Fruit fly (Drosophila melanogaster): ENCODE results near the gene CG8478.

The CG8478 gene

DNA sequence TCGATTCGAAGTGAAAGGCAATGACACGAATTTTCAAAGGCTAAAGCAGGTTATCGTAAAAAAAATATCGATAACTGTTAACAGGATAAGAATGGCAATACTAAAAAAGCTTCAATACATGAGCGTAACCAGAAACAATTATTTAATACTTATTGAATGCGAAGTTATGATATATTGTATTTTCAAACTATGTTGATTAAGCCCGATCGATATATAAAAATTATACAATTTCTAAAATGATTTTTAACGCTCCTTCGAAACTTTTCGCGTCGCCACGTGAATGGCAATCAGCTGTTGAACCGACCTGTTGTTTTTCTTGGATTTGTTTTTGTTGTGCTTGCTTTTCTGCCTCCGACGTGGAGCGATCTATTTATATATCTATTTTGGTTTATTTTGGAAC, 7.3 kb upstream of the CG8478 start, which contains the start of the genes Alg12 and Rpt3R:
Alg12 (plus strand) TSS at position 305 of the 400 bp plus-strand sequence.
Rpt3R (minus strand) TSS at position 324 of the 400 bp plus-strand sequence.
- TF ChIP-seq noc (tag; optimal IDR thresholded peaks at IDR 0.05), result no peak

DNA sequence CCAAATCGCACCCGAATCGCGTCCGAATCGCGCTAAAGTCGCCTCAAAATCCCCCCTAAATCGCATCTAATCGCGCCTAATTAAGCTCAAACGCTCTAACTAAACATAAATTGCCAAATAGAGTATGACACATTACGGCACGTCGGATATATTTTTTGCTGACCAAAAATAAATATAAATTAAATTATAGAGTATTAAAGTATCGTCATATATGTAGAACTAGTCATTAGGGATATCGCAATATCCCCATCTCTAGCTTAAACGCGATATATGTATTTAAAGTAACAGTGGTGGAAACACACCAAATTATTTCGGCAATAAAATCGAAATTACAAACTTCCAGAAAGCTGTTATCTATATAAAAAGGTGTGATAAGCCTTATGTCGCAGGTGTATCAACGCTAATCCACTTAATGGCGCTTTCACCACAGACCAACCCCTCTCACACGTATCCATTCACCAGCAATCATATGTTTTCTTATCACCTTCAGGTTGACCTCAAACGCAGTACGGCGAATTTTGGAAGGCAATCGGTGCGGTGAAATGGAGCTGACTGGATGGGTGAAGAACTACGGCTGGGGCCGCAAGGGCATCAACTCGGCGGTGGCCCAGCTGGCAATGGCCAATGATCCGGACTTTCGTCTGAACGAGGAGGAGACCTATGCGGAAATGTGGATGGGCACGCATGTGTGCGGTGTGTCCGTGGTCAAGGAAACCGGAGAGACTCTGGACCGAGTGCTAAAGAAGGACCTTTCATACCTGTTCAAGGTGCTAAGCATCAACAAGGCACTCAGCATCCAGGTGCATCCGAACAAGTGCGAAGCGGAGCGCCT, 3.9 kb upstream of the CG8478 start, which contains the start of gene Mpi:
Mpi (plus strand) TSS at position 263 of the 832 bp plus-strand sequence.
- no peak for TF ChIP-seq noc (tag; optimal IDR thresholded peaks at IDR 0.05)

DNA sequence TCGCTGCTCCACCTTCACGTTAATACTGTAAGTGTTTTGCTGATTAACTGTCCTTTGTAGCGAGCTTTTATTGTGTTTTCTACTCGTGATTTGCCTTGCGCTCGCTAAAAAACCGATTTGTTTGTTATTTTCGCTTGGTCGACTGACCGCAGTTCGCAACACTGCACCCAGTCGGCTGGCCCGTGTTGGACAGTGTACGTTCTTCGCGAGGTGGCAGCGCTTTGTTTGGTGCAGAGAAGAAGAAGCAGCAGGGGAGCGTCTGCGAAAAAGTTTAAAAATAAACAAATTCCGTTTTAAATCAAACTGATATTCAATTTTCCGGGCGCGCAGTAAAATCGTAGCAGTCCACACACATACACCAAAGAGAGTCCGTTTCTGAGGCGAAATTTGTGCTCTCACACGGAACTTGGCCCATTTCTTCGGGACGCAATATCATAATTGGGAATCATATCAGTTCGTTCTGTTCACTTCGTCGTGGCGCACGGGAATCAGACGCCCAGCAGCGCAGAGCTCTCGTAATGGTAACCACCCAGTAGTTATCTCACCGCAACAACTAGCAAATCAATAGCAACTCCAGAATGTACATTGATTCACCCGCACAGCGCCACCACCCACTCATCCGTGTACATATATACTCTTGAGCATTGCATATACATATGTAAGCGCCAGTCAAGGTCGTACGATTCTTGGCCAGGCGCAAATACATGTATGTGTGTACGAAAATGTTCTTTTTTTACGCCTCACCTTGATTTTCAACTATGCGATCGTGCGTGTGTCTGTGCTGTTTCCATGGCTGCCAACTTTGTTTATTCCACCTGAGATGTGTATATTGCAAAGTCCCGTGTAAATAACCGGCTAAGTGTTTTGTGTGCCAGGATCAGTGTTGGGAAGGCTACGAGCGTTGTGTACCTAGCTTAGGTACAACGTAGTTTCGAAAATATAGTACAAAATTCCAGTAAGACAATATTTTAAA, 4.5 kb downstream of the CG8478 start, which contains the start of gene Naa80:
Naa80 (plus strand) TSS at position 215 of the 973 bp plus-strand sequence.
- peak; percentile 49 for TF ChIP-seq noc (tag; optimal IDR thresholded peaks at IDR 0.05)

DNA sequence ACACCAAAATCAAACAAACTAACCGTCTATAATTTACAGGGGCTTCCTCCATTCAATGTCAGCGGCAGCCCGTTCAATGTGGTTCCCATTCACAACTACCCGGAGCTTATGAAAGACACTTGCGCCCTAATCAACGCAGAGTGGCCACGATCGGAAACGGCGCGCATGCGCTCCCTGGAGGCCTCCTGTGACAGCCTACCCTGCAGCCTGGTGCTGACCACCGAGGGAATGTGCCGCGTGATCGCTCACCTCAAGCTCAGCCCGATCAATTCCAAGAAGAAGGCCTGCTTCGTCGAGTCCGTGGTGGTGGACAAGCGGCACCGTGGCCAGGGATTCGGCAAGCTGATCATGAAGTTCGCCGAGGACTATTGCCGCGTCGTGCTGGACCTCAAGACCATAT, 5.4 kb downstream of the CG8478 start, which contains the start of gene MED6:
MED6 (minus strand) TSS at position 101 of the 400 bp plus-strand sequence.
- TF ChIP-seq noc (tag; optimal IDR thresholded peaks at IDR 0.05), result no peak

DNA sequence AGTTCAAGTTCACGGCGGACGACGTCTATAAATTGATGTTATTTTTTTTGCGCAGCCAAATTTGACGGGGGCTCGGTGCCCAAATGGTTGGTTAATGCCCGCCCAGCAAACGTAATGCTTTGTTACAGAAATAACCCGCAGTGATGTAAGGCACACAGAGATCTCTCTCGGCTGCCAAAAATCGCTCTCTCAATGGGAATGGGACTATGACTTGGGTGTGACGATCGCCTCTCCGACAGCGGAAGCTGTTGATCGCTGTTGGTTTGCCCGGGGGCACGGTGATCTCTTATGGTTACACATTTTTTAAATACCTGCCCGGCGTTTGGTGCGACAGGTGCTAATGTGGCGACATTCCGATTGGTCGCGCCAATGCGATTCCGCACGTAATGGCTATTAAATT, 6.7 kb downstream of the CG8478 start:
- TF ChIP-seq noc (tag; optimal IDR thresholded peaks at IDR 0.05), result no peak

DNA sequence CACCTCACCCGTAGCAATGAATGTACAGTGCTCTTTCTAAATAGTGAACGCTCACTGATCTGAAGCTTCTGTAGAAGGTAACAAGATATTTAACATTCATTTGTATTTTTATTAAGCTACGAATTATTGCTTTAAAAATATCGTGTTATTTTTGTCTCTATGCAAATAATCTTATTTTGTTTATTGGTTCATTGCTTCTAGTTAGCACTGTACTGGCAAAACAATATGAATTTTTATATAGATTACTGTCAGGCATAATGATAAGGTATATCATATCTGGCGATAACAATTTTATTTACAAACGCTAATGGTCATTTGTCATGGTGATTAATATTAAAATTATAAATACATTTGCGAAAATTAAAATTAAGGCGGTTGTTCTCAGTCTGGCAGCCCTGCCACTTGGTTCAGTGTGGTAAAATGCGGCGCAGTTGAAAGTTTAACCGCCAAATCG, 8.1 kb downstream of the CG8478 start, which contains the start of gene CG9471:
CG9471 (minus strand) TSS at position 24 of the 454 bp plus-strand sequence.
- peak; percentile 97 for TF ChIP-seq noc (tag; optimal IDR thresholded peaks at IDR 0.05)

DNA sequence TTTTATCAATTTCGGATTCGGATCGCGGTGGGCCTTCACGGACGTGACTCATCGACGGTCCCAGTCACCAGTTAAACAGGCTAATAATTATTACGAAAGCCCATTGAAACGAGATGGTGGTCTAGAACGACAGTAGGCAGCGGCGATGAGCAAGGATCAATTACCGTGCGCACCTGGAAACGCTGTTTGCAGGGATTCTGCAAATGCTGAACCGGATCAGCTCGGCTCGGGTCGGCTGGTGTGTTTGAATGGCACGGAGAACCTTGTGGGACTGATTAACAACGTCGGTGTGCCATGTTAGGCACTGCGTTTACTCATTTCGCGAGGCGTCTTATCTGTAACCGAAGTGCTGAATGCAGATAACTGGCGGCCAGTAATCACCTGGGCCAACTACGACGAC, 10.7 kb downstream of the CG8478 start, which contains the start of gene Whamy:
Whamy (minus strand) TSS at position 273 of the 400 bp plus-strand sequence.
- peak; percentile 73 for TF ChIP-seq noc (tag; optimal IDR thresholded peaks at IDR 0.05)

DNA sequence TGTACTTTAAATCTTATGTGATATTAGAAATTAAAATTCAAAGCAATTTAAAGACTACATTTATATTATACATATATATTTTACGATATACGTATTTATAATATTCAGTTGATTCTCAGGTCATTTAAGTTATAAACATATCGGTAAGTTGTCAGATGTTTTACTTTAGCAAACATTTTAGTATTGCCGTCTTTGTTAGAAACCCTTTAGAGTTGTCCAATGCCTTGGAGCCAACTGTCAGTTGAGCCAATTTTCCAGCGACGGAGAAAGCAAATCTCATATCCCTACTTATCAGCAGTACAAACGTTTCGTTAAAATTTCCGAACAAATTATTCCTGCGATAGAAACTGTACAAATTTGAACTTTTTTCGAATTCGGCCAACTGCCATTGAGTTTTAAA, 11.4 kb downstream of the CG8478 start, which contains the start of gene topi:
topi (plus strand) TSS at position 301 of the 400 bp plus-strand sequence.
- no peak for TF ChIP-seq noc (tag; optimal IDR thresholded peaks at IDR 0.05)

DNA sequence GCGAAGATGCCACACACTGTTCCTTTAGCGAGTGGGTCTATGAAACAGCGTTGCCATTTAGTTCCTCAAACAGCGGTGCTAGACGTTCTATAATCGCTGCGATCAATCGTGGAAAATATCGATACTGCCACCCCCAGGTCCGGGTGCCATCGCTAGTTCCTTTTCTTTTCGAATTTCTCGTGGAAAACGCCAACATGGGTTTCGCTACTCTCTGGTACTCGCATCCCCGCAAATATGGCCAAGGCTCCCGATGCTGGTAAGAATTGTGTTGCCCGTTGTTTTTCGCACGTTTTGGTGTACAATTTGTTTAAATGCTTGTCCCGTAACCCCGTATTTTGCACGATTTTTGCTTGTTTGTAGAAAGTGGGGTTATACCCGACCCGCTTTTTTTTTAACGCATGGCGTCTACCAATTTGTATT, 14.5 kb downstream of the CG8478 start, which contains the start of gene RpS29:
RpS29 (plus strand) TSS at position 102 of the 420 bp plus-strand sequence.
- TF ChIP-seq noc (tag; optimal IDR thresholded peaks at IDR 0.05), result peak; percentile 73

DNA sequence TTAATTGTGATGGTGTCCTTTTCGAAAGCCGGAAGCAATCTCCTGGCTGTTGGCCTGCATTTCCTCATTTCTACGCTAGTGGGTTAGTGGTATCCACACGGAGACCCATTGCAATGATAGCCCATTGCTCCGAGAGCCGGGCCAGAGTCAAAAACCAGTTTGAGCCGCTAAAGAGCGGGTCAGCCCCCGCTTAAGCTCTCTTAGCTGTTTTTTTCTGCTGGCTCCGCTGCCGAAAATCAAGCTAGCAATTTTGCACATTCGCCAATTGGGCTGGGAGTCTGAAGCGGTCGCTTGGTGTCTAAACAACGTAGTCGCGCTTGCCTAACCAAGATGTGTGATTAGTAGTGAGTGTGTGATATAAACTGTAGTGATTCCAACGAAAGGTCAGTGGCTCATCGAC, 16.3 kb downstream of the CG8478 start, which contains the start of gene CG12947:
CG12947 (plus strand) TSS at position 301 of the 400 bp plus-strand sequence.
- TF ChIP-seq noc (tag; optimal IDR thresholded peaks at IDR 0.05), result no peak

- TF ChIP-seq noc (tag; optimal IDR thresholded peaks at IDR 0.05), result no peak
Observed at dm6 chr3R:9783240-9783917, 19.9 kb downstream of the CG8478 start.

- TF ChIP-seq noc (tag; optimal IDR thresholded peaks at IDR 0.05), result no peak
Observed at dm6 chr3R:9784341-9785062, 21.1 kb downstream of the CG8478 start, which contains the start of the genes MtnA and CG8500. Gene MtnA (minus strand): TSS chr3R:9784370. Gene CG8500 (plus strand): TSS chr3R:9784653.

dm6 chr3R:9791177-9791806, 27.8 kb downstream of the CG8478 start, which contains the start of the genes CG12945 and CG8507:
Gene CG12945 (minus strand): TSS chr3R:9791221.
Gene CG8507 (plus strand): TSS chr3R:9791483.
- TF ChIP-seq noc (tag; optimal IDR thresholded peaks at IDR 0.05), result peak; percentile 50

Measured in whole organism, larva.